Worm (Caenorhabditis elegans) whole organism, L3 larva: ENCODE measurements around the gene sri-10.

Experiments
- R02D3.7 ChIP-seq: fragments of 150-350 bp; optimal IDR thresholded peaks from 2 replicates; lab custom pipeline; 2014; ENCODE audit warnings: missing biosample characterization, missing genetic modification characterization
- ama-1 ChIP-seq: fragments of 150-350 bp; optimal IDR thresholded peaks from 2 replicates; lab custom pipeline; 2018
- ceh-16 ChIP-seq: sonication (generic microtip); optimal IDR thresholded peaks from 2 replicates; lab custom pipeline; 2017; ENCODE audit warnings: missing biosample characterization, missing genetic modification characterization
- ceh-82 ChIP-seq: fragments of 150-350 bp; optimal IDR thresholded peaks from 2 replicates; lab custom pipeline; 2014; ENCODE audit warnings: missing biosample characterization, missing genetic modification characterization
- daf-12 ChIP-seq: fragments of 150-350 bp; optimal IDR thresholded peaks from 2 replicates; lab custom pipeline; 2014; ENCODE audit warnings: missing biosample characterization, missing genetic modification reagents, missing genetic modification characterization
- elt-1 ChIP-seq: fragments of 150-350 bp; optimal IDR thresholded peaks from 2 replicates; lab custom pipeline; 2014; ENCODE audit warnings: missing biosample characterization, missing genetic modification characterization
- elt-2 ChIP-seq: sonication (generic microtip); optimal IDR thresholded peaks from 2 replicates; lab custom pipeline; 2016; ENCODE audit warnings: missing genetic modification reagents, mild to moderate bottlenecking, missing genetic modification characterization, missing compliant biosample characterization
- elt-3 ChIP-seq, 3 experiments: fragments of 150-350 bp in 1 of 3; sonication (generic microtip) in 2 of 3; optimal IDR thresholded peaks; 2 replicates in 2 of 3; 4 replicates in 1 of 3; lab custom pipeline; 2014 to 2017; ENCODE audit warnings: missing biosample characterization in 3 of 3, missing genetic modification characterization in 3 of 3
- eor-1 ChIP-seq, 2 experiments: fragments of 150-350 bp; optimal IDR thresholded peaks; 2 replicates each; lab custom pipeline; 2014 to 2018; ENCODE audit warnings: missing biosample characterization in 2 of 2, missing genetic modification characterization in 2 of 2
- fkh-10 ChIP-seq: sonication (generic microtip); optimal IDR thresholded peaks from 2 replicates; lab custom pipeline; 2017; ENCODE audit warnings: missing biosample characterization, missing genetic modification reagents, missing genetic modification characterization
- fkh-2 ChIP-seq: fragments of 150-350 bp; optimal IDR thresholded peaks from 2 replicates; lab custom pipeline; 2014; ENCODE audit warnings: missing biosample characterization, missing genetic modification reagents, missing genetic modification characterization
- fos-1 ChIP-seq: fragments of 150-350 bp; optimal IDR thresholded peaks from 2 replicates; lab custom pipeline; 2014; ENCODE audit warnings: missing biosample characterization, missing genetic modification characterization
- hmg-11 ChIP-seq: sonication (generic microtip); optimal IDR thresholded peaks from 2 replicates; lab custom pipeline; 2016; ENCODE audit warnings: missing genetic modification characterization, missing compliant biosample characterization
- jun-1 ChIP-seq: fragments of 150-350 bp; optimal IDR thresholded peaks from 2 replicates; lab custom pipeline; 2014; ENCODE audit warnings: missing biosample characterization, missing genetic modification reagents, missing genetic modification characterization
- lin-15B ChIP-seq: fragments of 150-350 bp; optimal IDR thresholded peaks from 2 replicates; lab custom pipeline; 2014; ENCODE audit warnings: missing biosample characterization, missing genetic modification characterization
- lin-39 ChIP-seq: fragments of 150-350 bp; optimal IDR thresholded peaks from 2 replicates; lab custom pipeline; 2018; ENCODE audit warnings: missing biosample characterization, missing genetic modification reagents, missing genetic modification characterization
- mdl-1 ChIP-seq: fragments of 150-350 bp; optimal IDR thresholded peaks from 2 replicates; lab custom pipeline; 2014; ENCODE audit warnings: missing biosample characterization, missing genetic modification characterization
- nfya-1 ChIP-seq: sonication (generic microtip); optimal IDR thresholded peaks from 2 replicates; lab custom pipeline; 2017; ENCODE audit warnings: missing genetic modification characterization, mild to moderate bottlenecking, missing compliant biosample characterization, antibody characterized with exemption, moderate library complexity; ENCODE audit not compliant: insufficient read depth
- nhr-11 ChIP-seq: fragments of 150-350 bp; optimal IDR thresholded peaks from 2 replicates; lab custom pipeline; 2014; ENCODE audit warnings: missing biosample characterization, missing genetic modification characterization
- nhr-12 ChIP-seq: fragments of 150-350 bp; optimal IDR thresholded peaks from 2 replicates; lab custom pipeline; 2014; ENCODE audit warnings: missing biosample characterization, missing genetic modification characterization
- nhr-23 ChIP-seq: fragments of 150-350 bp; optimal IDR thresholded peaks from 2 replicates; lab custom pipeline; 2014; ENCODE audit warnings: missing biosample characterization, missing genetic modification reagents, missing genetic modification characterization
- nhr-237 ChIP-seq: fragments of 150-350 bp; optimal IDR thresholded peaks from 2 replicates; lab custom pipeline; 2014; ENCODE audit warnings: missing biosample characterization, missing genetic modification characterization
- nhr-25 ChIP-seq: sonication (generic microtip); optimal IDR thresholded peaks from 2 replicates; lab custom pipeline; 2017; ENCODE audit warnings: missing biosample characterization, missing genetic modification characterization
- nhr-28 ChIP-seq: fragments of 150-350 bp; optimal IDR thresholded peaks from 2 replicates; lab custom pipeline; 2014; ENCODE audit warnings: missing biosample characterization, missing genetic modification characterization
- nhr-43 ChIP-seq: sonication (generic microtip); optimal IDR thresholded peaks from 2 replicates; lab custom pipeline; 2016; ENCODE audit warnings: mild to moderate bottlenecking, missing genetic modification characterization, missing compliant biosample characterization; ENCODE audit not compliant: poor library complexity, severe bottlenecking
- nhr-67 ChIP-seq: fragments of 150-350 bp; optimal IDR thresholded peaks from 2 replicates; lab custom pipeline; 2014; ENCODE audit warnings: missing biosample characterization, missing genetic modification characterization
- nhr-77 ChIP-seq: fragments of 150-350 bp; optimal IDR thresholded peaks from 2 replicates; lab custom pipeline; 2014; ENCODE audit warnings: missing biosample characterization, missing genetic modification characterization
- skn-1 ChIP-seq: fragments of 150-350 bp; optimal IDR thresholded peaks from 2 replicates; lab custom pipeline; 2014; ENCODE audit warnings: missing biosample characterization, missing genetic modification characterization
- snpc-4 ChIP-seq: fragments of 150-350 bp; optimal IDR thresholded peaks from 2 replicates; lab custom pipeline; 2014; ENCODE audit warnings: missing biosample characterization, missing genetic modification characterization
- tbx-2 ChIP-seq: sonication (generic microtip); optimal IDR thresholded peaks from 2 replicates; lab custom pipeline; 2016; ENCODE audit warnings: mild to moderate bottlenecking, missing genetic modification characterization, missing compliant biosample characterization
- unc-39 ChIP-seq: sonication (generic microtip); optimal IDR thresholded peaks from 4 replicates; lab custom pipeline; 2017; ENCODE audit warnings: missing biosample characterization, missing genetic modification characterization
- zag-1 ChIP-seq: fragments of 150-350 bp; optimal IDR thresholded peaks from 2 replicates; lab custom pipeline; 2014; ENCODE audit warnings: missing biosample characterization, missing genetic modification characterization
- ztf-4 ChIP-seq: fragments of 150-350 bp; optimal IDR thresholded peaks from 2 replicates; lab custom pipeline; 2014; ENCODE audit warnings: missing biosample characterization, missing genetic modification characterization

The sri-10 gene

ce11 chrV:18821569-18821968, 15.3 kb upstream of the sri-10 start:
- TF ChIP-seq snpc-4 (tag; lab: Kevin White, UChicago) (no peak), fkh-10 (GFP tag; lab: Kevin White, UChicago) (peak; percentile 92)

- TF ChIP-seq nhr-237 (tag; lab: Kevin White, UChicago): no peak
- no peak for TF ChIP-seq nhr-43
- no peak for TF ChIP-seq R02D3.7
- no peak for TF ChIP-seq skn-1 (tag; lab: Kevin White, UChicago)
- TF ChIP-seq ceh-16 (tag; lab: Kevin White, UChicago): no peak
- no peak for TF ChIP-seq daf-12
- no peak for TF ChIP-seq nhr-77 (tag; lab: Kevin White, UChicago)
- TF ChIP-seq elt-3 (tag; optimal IDR thresholded peaks at IDR 0.05; lab: Kevin White, UChicago): no peak
- TF ChIP-seq lin-39: no peak
- TF ChIP-seq unc-39 (tag; lab: Kevin White, UChicago): no peak
Observed at ce11 chrV:18819643-18820042, 13.3 kb upstream of the sri-10 start, which contains the start of gene ncs-5. Gene ncs-5 (plus strand): TSS chrV:18819766.

- TF ChIP-seq elt-1 (tag; lab: Kevin White, UChicago): no peak
- TF ChIP-seq zag-1 (tag; lab: Kevin White, UChicago): no peak
- no peak for TF ChIP-seq fkh-10 (GFP tag; lab: Kevin White, UChicago)
- no peak for TF ChIP-seq nhr-28 (tag; lab: Kevin White, UChicago)
- TF ChIP-seq lin-39: no peak
- no peak for TF ChIP-seq elt-2
- TF ChIP-seq tbx-2 (tag; lab: Kevin White, UChicago): no peak
Observed at ce11 chrV:18811360-18811759, 5.1 kb upstream of the sri-10 start, which contains the start of gene C54E10.7. Gene C54E10.7 (plus strand): TSS chrV:18811660.

- TF ChIP-seq nhr-77 (tag; lab: Kevin White, UChicago) (no peak), snpc-4 (tag; lab: Kevin White, UChicago) (no peak), ama-1 (lab: Kevin White, UChicago) (no peak), ztf-4 (tag; lab: Kevin White, UChicago) (no peak), eor-1 (tag; optimal IDR thresholded peaks at IDR 0.05; lab: Kevin White, UChicago) (no peak), mdl-1 (tag; lab: Kevin White, UChicago) (no peak), lin-15B (no peak), daf-12 (no peak), nhr-28 (tag; lab: Kevin White, UChicago) (no peak), nhr-12 (tag; lab: Kevin White, UChicago) (no peak), nhr-25 (tag; lab: Kevin White, UChicago) (no peak), nhr-11 (no peak), nhr-67 (tag; lab: Kevin White, UChicago) (no peak)
Observed at ce11 chrV:18810705-18811104, 4.4 kb upstream of the sri-10 start, which contains the start of gene C54E10.3. Gene C54E10.3 (plus strand): TSS chrV:18811005.

- TF ChIP-seq nhr-28 (tag; lab: Kevin White, UChicago): no peak
- TF ChIP-seq hmg-11 (tag; lab: Kevin White, UChicago): peak; percentile 20
- TF ChIP-seq fkh-2: no peak
- peak; percentile 33 for TF ChIP-seq nfya-1 (tag; lab: Kevin White, UChicago)
- TF ChIP-seq snpc-4 (tag; lab: Kevin White, UChicago): no peak
- TF ChIP-seq fos-1 (tag; lab: Kevin White, UChicago): no peak
- TF ChIP-seq lin-39: peak; percentile 68
- TF ChIP-seq ceh-82 (tag; lab: Kevin White, UChicago): no peak
- no peak for TF ChIP-seq nhr-23 (tag; lab: Kevin White, UChicago)
- TF ChIP-seq, all 47 proteins: peak for 3
Observed at ce11 chrV:18808621-18809020, 2.3 kb upstream of the sri-10 start, which contains the start of gene C54E10.6. Gene C54E10.6 (minus strand): TSS chrV:18808729.

- TF ChIP-seq nhr-237 (tag; lab: Kevin White, UChicago) (no peak), elt-2 (no peak), daf-12 (no peak), elt-1 (tag; lab: Kevin White, UChicago) (no peak), jun-1 (tag; lab: Kevin White, UChicago) (no peak)
Observed at ce11 chrV:18803260-18803659, 3.0 kb downstream of the sri-10 start, which contains the start of gene C54E10.10. Gene C54E10.10 (minus strand): TSS chrV:18803360.
